Fruit fly (Drosophila melanogaster): ENCODE measurements around the gene Ptp61F.

The Ptp61F gene

DNA sequence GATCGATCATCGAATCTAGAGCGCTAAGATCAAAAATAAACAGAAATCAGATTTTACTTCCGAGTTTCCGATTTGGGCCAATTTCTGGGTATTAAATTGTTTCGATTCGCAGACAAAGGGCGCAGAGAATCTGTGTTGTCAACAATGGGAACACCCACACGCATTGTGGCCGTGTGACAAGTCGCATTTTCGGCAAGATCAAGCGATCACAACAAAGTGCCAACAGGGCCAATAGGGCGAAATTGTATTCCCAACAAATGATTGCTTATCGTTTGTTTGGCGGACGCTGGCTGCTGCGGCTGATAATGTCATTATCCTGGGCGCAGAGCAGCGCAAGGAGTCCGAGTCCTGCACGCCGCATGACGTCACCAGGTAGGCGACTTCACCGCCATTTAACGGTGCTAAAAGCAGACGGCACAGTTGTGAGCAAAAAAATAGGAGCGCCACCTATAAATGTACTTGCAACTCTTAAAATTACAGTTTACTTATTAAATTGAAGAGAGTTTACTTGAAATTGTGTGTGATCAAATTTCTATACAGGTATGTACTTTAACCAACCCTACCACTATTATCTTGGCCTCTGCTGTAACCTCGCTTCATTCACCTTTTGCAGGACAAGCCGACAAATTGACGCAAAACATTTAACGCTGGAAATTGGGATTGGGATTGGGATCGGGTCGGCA, 4.1 kb upstream of the Ptp61F start (continued):
- peak; percentile 94 for TF ChIP-seq Xrp1 (GFP tag; IDR thresholded peaks at IDR 0.05)
- TF ChIP-seq Dll (GFP tag; IDR thresholded peaks at IDR 0.05; ENCODE audit: partially characterized antibody) = no peak
- peak; percentile 77 for TF ChIP-seq CG6689 (GFP tag; IDR thresholded peaks at IDR 0.05)
- TF ChIP-seq ssp (GFP tag; IDR thresholded peaks at IDR 0.05) = peak; percentile 60
- peak; percentile 56; the same call in 1 of the 2 replicates for TF ChIP-seq CG11247 (GFP tag; IDR thresholded peaks at IDR 0.05)
- no peak for TF ChIP-seq usp (GFP tag; optimal IDR thresholded peaks at IDR 0.05)
- TF ChIP-seq CG3407 (GFP tag; optimal IDR thresholded peaks at IDR 0.05) = peak; percentile 25
- peak; percentile 59 for TF ChIP-seq CG4730 (GFP tag; IDR thresholded peaks at IDR 0.05)
- TF ChIP-seq CG2202 (tag; optimal IDR thresholded peaks at IDR 0.05) = peak; percentile 58
- TF ChIP-seq cwo (GFP tag; optimal IDR thresholded peaks at IDR 0.05) = no peak
- TF ChIP-seq CG6791 (GFP tag; IDR thresholded peaks at IDR 0.05; ENCODE audit: partially characterized antibody) = no peak
- peak; percentile 48 for TF ChIP-seq Mad (GFP tag; optimal IDR thresholded peaks at IDR 0.05)
- TF ChIP-seq cato (GFP tag; optimal IDR thresholded peaks at IDR 0.05; ENCODE audit: borderline replicate concordance) = no peak
- no peak for TF ChIP-seq sr (GFP tag; IDR thresholded peaks at IDR 0.05)
- TF ChIP-seq pnt (GFP tag; optimal IDR thresholded peaks at IDR 0.05) = peak; percentile 56
- no peak for TF ChIP-seq CG12299 (tag; optimal IDR thresholded peaks at IDR 0.05)
- TF ChIP-seq MESR4 (GFP tag; optimal IDR thresholded peaks at IDR 0.05) = no peak
- no peak for TF ChIP-seq ERR (GFP tag; optimal IDR thresholded peaks at IDR 0.05)
- peak; percentile 4 for TF ChIP-seq btn (GFP tag; optimal IDR thresholded peaks at IDR 0.05)
- TF ChIP-seq CG16779 (GFP tag; IDR thresholded peaks at IDR 0.05) = no peak
- TF ChIP-seq caup (GFP tag; optimal IDR thresholded peaks at IDR 0.05; ENCODE audit: severe bottlenecking) = peak; percentile 20
- no peak for TF ChIP-seq Hmr (GFP tag; optimal IDR thresholded peaks at IDR 0.05)
- TF ChIP-seq Neu2 (GFP tag; optimal IDR thresholded peaks at IDR 0.05; ENCODE audit: borderline replicate concordance) = no peak
- TF ChIP-seq CG10979 (tag; optimal IDR thresholded peaks at IDR 0.05) = peak; percentile 74
- peak; percentile 69 for TF ChIP-seq phol (tag; optimal IDR thresholded peaks at IDR 0.05)
- TF ChIP-seq CG6272 (GFP tag; IDR thresholded peaks at IDR 0.05) = no peak
- TF ChIP-seq CG9437 (GFP tag; optimal IDR thresholded peaks at IDR 0.05) = peak; percentile 24
- TF ChIP-seq grau (tag; optimal IDR thresholded peaks at IDR 0.05) = peak; percentile 61
- peak; percentile 68; the same call in 1 of the 2 replicates for TF ChIP-seq ranshi (GFP tag; IDR thresholded peaks at IDR 0.05)
- peak; percentile 13 for TF ChIP-seq Six4 (GFP tag; optimal IDR thresholded peaks at IDR 0.05)
- TF ChIP-seq CG17568 (GFP tag; optimal IDR thresholded peaks at IDR 0.05) = peak; percentile 23
- no peak for TF ChIP-seq hbn (GFP tag; IDR thresholded peaks at IDR 0.05; ENCODE audit: partially characterized antibody)
- no peak for TF ChIP-seq Asciz (GFP tag; optimal IDR thresholded peaks at IDR 0.05)
- no peak for TF ChIP-seq CG10654 (GFP tag; optimal IDR thresholded peaks at IDR 0.05)
- TF ChIP-seq prd (optimal IDR thresholded peaks at IDR 0.05) = no peak
- peak; percentile 98 for TF ChIP-seq prd (GFP tag; IDR thresholded peaks at IDR 0.05)
- TF ChIP-seq Doc3 (GFP tag; IDR thresholded peaks at IDR 0.05; ENCODE audit: partially characterized antibody) = no peak
- TF ChIP-seq D19A (tag; optimal IDR thresholded peaks at IDR 0.05) = peak; percentile 19
- TF ChIP-seq CG1603 (tag; optimal IDR thresholded peaks at IDR 0.05) = peak; percentile 85
- TF ChIP-seq Ssrp (tag; optimal IDR thresholded peaks at IDR 0.05) = peak; percentile 67
- no peak for TF ChIP-seq CG7963 (GFP tag; IDR thresholded peaks at IDR 0.05; ENCODE audit: partially characterized antibody)
- TF ChIP-seq CG42726 (GFP tag; IDR thresholded peaks at IDR 0.05; ENCODE audit: partially characterized antibody) = no peak
- peak; percentile 46 for TF ChIP-seq CG5245 (GFP tag; optimal IDR thresholded peaks at IDR 0.05)
- no peak for TF ChIP-seq CG18764 (GFP tag; optimal IDR thresholded peaks at IDR 0.05)
- no peak for TF ChIP-seq CG5180 (GFP tag; optimal IDR thresholded peaks at IDR 0.05)
- TF ChIP-seq tin (GFP tag; optimal IDR thresholded peaks at IDR 0.05) = peak; percentile 56
- TF ChIP-seq ewg (GFP tag; optimal IDR thresholded peaks at IDR 0.05) = peak; percentile 23
- no peak for TF ChIP-seq ATbp (GFP tag; optimal IDR thresholded peaks at IDR 0.05)
- 0 out of 3 replicates have a peak, but pooled peaks have one; percentile 38 for TF ChIP-seq CG11093 (GFP tag; IDR thresholded peaks at IDR 0.05)

Measured in whole organism, embryonic.